Worm (Caenorhabditis elegans) whole organism, L3 larva: ENCODE data around the gene Y69A2AR.51.

Source experiments
- R02D3.7 ChIP-seq: fragments of 150-350 bp; optimal IDR thresholded peaks from 2 replicates; lab custom pipeline; 2014; ENCODE audit warnings: missing biosample characterization, missing genetic modification characterization
- ZK546.5 ChIP-seq: sonication (generic microtip); optimal IDR thresholded peaks from 2 replicates; lab custom pipeline; 2017; ENCODE audit warnings: missing biosample characterization, missing genetic modification characterization
- aly-2 ChIP-seq: fragments of 150-350 bp; optimal IDR thresholded peaks from 2 replicates; lab custom pipeline; 2014; ENCODE audit warnings: missing biosample characterization, missing genetic modification characterization
- ama-1 ChIP-seq: fragments of 150-350 bp; optimal IDR thresholded peaks from 2 replicates; lab custom pipeline; 2018
- ceh-16 ChIP-seq: sonication (generic microtip); optimal IDR thresholded peaks from 2 replicates; lab custom pipeline; 2017; ENCODE audit warnings: missing biosample characterization, missing genetic modification characterization
- ceh-82 ChIP-seq: fragments of 150-350 bp; optimal IDR thresholded peaks from 2 replicates; lab custom pipeline; 2014; ENCODE audit warnings: missing biosample characterization, missing genetic modification characterization
- daf-12 ChIP-seq: fragments of 150-350 bp; optimal IDR thresholded peaks from 2 replicates; lab custom pipeline; 2014; ENCODE audit warnings: missing biosample characterization, missing genetic modification reagents, missing genetic modification characterization
- egl-27 ChIP-seq: sonication (generic microtip); optimal IDR thresholded peaks from 4 replicates; lab custom pipeline; 2017; ENCODE audit warnings: missing biosample characterization, missing genetic modification reagents, missing genetic modification characterization
- egl-5 ChIP-seq: fragments of 150-350 bp; optimal IDR thresholded peaks from 2 replicates; lab custom pipeline; 2017; ENCODE audit warnings: missing biosample characterization, missing genetic modification reagents, missing genetic modification characterization, inconsistent platforms
- elt-2 ChIP-seq: sonication (generic microtip); optimal IDR thresholded peaks from 2 replicates; lab custom pipeline; 2016; ENCODE audit warnings: missing genetic modification reagents, mild to moderate bottlenecking, missing genetic modification characterization, missing compliant biosample characterization
- elt-3 ChIP-seq, 3 experiments: fragments of 150-350 bp in 1 of 3; sonication (generic microtip) in 2 of 3; optimal IDR thresholded peaks; 2 replicates in 2 of 3; 4 replicates in 1 of 3; lab custom pipeline; 2014 to 2017; ENCODE audit warnings: missing biosample characterization in 3 of 3, missing genetic modification characterization in 3 of 3
- eor-1 ChIP-seq, 2 experiments: fragments of 150-350 bp; optimal IDR thresholded peaks; 2 replicates each; lab custom pipeline; 2014 to 2018; ENCODE audit warnings: missing biosample characterization in 2 of 2, missing genetic modification characterization in 2 of 2
- fkh-10 ChIP-seq: sonication (generic microtip); optimal IDR thresholded peaks from 2 replicates; lab custom pipeline; 2017; ENCODE audit warnings: missing biosample characterization, missing genetic modification reagents, missing genetic modification characterization
- fkh-2 ChIP-seq: fragments of 150-350 bp; optimal IDR thresholded peaks from 2 replicates; lab custom pipeline; 2014; ENCODE audit warnings: missing biosample characterization, missing genetic modification reagents, missing genetic modification characterization
- fos-1 ChIP-seq: fragments of 150-350 bp; optimal IDR thresholded peaks from 2 replicates; lab custom pipeline; 2014; ENCODE audit warnings: missing biosample characterization, missing genetic modification characterization
- jun-1 ChIP-seq: fragments of 150-350 bp; optimal IDR thresholded peaks from 2 replicates; lab custom pipeline; 2014; ENCODE audit warnings: missing biosample characterization, missing genetic modification reagents, missing genetic modification characterization
- lin-15B ChIP-seq: fragments of 150-350 bp; optimal IDR thresholded peaks from 2 replicates; lab custom pipeline; 2014; ENCODE audit warnings: missing biosample characterization, missing genetic modification characterization
- lin-39 ChIP-seq: fragments of 150-350 bp; optimal IDR thresholded peaks from 2 replicates; lab custom pipeline; 2018; ENCODE audit warnings: missing biosample characterization, missing genetic modification reagents, missing genetic modification characterization
- lsy-12 ChIP-seq: sonication (generic microtip); optimal IDR thresholded peaks from 2 replicates; lab custom pipeline; 2016; ENCODE audit warnings: mild to moderate bottlenecking, missing genetic modification characterization, missing compliant biosample characterization
- mdl-1 ChIP-seq: fragments of 150-350 bp; optimal IDR thresholded peaks from 2 replicates; lab custom pipeline; 2014; ENCODE audit warnings: missing biosample characterization, missing genetic modification characterization
- mml-1 ChIP-seq: fragments of 150-350 bp; sonication (generic microtip); optimal IDR thresholded peaks from 3 replicates; lab custom pipeline; 2014; ENCODE audit warnings: missing biosample characterization, missing genetic modification characterization
- nfya-1 ChIP-seq: sonication (generic microtip); optimal IDR thresholded peaks from 2 replicates; lab custom pipeline; 2017; ENCODE audit warnings: missing genetic modification characterization, mild to moderate bottlenecking, missing compliant biosample characterization, antibody characterized with exemption, moderate library complexity; ENCODE audit not compliant: insufficient read depth
- nhr-12 ChIP-seq: fragments of 150-350 bp; optimal IDR thresholded peaks from 2 replicates; lab custom pipeline; 2014; ENCODE audit warnings: missing biosample characterization, missing genetic modification characterization
- nhr-23 ChIP-seq: fragments of 150-350 bp; optimal IDR thresholded peaks from 2 replicates; lab custom pipeline; 2014; ENCODE audit warnings: missing biosample characterization, missing genetic modification reagents, missing genetic modification characterization
- nhr-237 ChIP-seq: fragments of 150-350 bp; optimal IDR thresholded peaks from 2 replicates; lab custom pipeline; 2014; ENCODE audit warnings: missing biosample characterization, missing genetic modification characterization
- nhr-25 ChIP-seq: sonication (generic microtip); optimal IDR thresholded peaks from 2 replicates; lab custom pipeline; 2017; ENCODE audit warnings: missing biosample characterization, missing genetic modification characterization
- nhr-28 ChIP-seq: fragments of 150-350 bp; optimal IDR thresholded peaks from 2 replicates; lab custom pipeline; 2014; ENCODE audit warnings: missing biosample characterization, missing genetic modification characterization
- nhr-43 ChIP-seq: sonication (generic microtip); optimal IDR thresholded peaks from 2 replicates; lab custom pipeline; 2016; ENCODE audit warnings: mild to moderate bottlenecking, missing genetic modification characterization, missing compliant biosample characterization; ENCODE audit not compliant: poor library complexity, severe bottlenecking
- nhr-67 ChIP-seq: fragments of 150-350 bp; optimal IDR thresholded peaks from 2 replicates; lab custom pipeline; 2014; ENCODE audit warnings: missing biosample characterization, missing genetic modification characterization
- nhr-76 ChIP-seq: fragments of 150-350 bp; sonication (generic microtip); optimal IDR thresholded peaks from 5 replicates; lab custom pipeline; 2014; ENCODE audit warnings: missing biosample characterization, missing genetic modification characterization
- pha-4 ChIP-seq: fragments of 150-350 bp; optimal IDR thresholded peaks from 2 replicates; lab custom pipeline; 2014; ENCODE audit warnings: missing biosample characterization, missing genetic modification reagents, missing genetic modification characterization
- pqm-1 ChIP-seq: fragments of 150-350 bp; optimal IDR thresholded peaks from 2 replicates; lab custom pipeline; 2017; ENCODE audit warnings: missing biosample characterization, missing genetic modification characterization, inconsistent platforms
- sea-2 ChIP-seq: fragments of 150-350 bp; sonication (generic microtip); optimal IDR thresholded peaks from 4 replicates; lab custom pipeline; 2014; ENCODE audit warnings: missing biosample characterization, missing genetic modification reagents, missing genetic modification characterization
- tbx-2 ChIP-seq: sonication (generic microtip); optimal IDR thresholded peaks from 2 replicates; lab custom pipeline; 2016; ENCODE audit warnings: mild to moderate bottlenecking, missing genetic modification characterization, missing compliant biosample characterization
- unc-39 ChIP-seq: sonication (generic microtip); optimal IDR thresholded peaks from 4 replicates; lab custom pipeline; 2017; ENCODE audit warnings: missing biosample characterization, missing genetic modification characterization
- unc-62 ChIP-seq: fragments of 150-350 bp; sonication (generic microtip); optimal IDR thresholded peaks from 4 replicates; lab custom pipeline; 2014; ENCODE audit warnings: missing biosample characterization, missing genetic modification reagents, missing genetic modification characterization
- zag-1 ChIP-seq: fragments of 150-350 bp; optimal IDR thresholded peaks from 2 replicates; lab custom pipeline; 2014; ENCODE audit warnings: missing biosample characterization, missing genetic modification characterization
- ztf-11 ChIP-seq: fragments of 150-350 bp; optimal IDR thresholded peaks from 2 replicates; lab custom pipeline; 2014; ENCODE audit warnings: missing biosample characterization, missing genetic modification characterization
- ztf-4 ChIP-seq: fragments of 150-350 bp; optimal IDR thresholded peaks from 2 replicates; lab custom pipeline; 2014; ENCODE audit warnings: missing biosample characterization, missing genetic modification characterization

The Y69A2AR.51 gene

DNA sequence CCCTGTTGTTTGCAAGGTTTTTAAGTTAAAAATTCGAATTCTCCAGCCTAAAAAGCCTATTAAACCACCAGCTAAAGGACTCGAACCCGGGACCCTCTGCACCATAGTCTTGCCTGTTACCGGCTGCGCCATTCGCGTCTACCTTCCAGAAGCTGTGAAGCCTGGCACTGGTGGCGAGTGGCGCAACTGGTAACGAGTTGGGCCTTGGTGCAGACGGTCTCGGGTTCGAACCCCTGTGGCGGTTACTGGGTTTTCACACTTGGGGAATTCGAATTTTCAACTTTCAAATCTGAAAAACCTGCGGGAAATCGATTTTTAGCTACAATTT is 30.6 kb downstream of the Y69A2AR.51 start:
- TF ChIP-seq elt-3 (tag; optimal IDR thresholded peaks at IDR 0.05; lab: Kevin White, UChicago): no peak
- no peak for TF ChIP-seq elt-2 (tag; lab: Kevin White, UChicago)
- no peak for TF ChIP-seq fkh-2 (tag; lab: Kevin White, UChicago)
- TF ChIP-seq ztf-11: no peak
- TF ChIP-seq fkh-10: no peak
- TF ChIP-seq lin-15B: no peak
- no peak for TF ChIP-seq ceh-16 (tag; lab: Kevin White, UChicago)
- TF ChIP-seq nhr-23 (tag; lab: Kevin White, UChicago): no peak
- no peak for TF ChIP-seq R02D3.7 (tag; lab: Kevin White, UChicago)
- TF ChIP-seq, all 47 proteins: peak for 0

DNA sequence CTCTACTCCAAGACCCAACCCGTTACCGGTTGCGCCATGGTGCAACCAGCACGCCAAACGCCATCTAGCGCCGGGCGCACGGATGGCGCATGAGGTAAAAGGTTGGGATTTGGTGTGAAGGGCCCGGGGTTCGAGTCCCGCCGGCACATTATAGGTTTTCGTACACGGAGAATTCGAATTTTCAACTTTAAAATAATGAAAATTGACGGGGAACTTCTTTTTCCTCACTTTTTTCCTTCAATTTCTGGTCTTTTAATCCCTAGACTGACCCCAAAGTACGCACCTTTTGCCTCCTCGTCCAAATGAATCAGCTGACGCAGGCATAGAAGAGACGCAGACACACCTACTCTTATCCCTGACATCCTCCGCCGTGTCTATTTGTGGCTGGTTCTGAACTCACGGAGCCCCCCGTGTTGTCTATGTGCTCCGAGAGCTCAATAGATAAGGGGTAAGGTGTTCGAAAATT is 31.4 kb downstream of the Y69A2AR.51 start:
- TF ChIP-seq nhr-25 (peak; percentile 22), mdl-1 (tag; lab: Kevin White, UChicago) (no peak), daf-12 (tag; lab: Kevin White, UChicago) (no peak), nhr-76 (tag; lab: Kevin White, UChicago) (no peak), ceh-82 (no peak), nhr-67 (tag; lab: Kevin White, UChicago) (no peak), ZK546.5 (no peak), lin-15B (no peak), ztf-4 (tag; lab: Kevin White, UChicago) (no peak), pha-4 (peak; percentile 61), mml-1 (no peak), ztf-11 (no peak), egl-27 (tag; lab: Kevin White, UChicago) (no peak), nhr-23 (tag; lab: Kevin White, UChicago) (peak; percentile 11), tbx-2 (tag; lab: Kevin White, UChicago) (no peak), elt-3 (tag; optimal IDR thresholded peaks at IDR 0.05; lab: Kevin White, UChicago) (no peak), sea-2 (no peak), zag-1 (tag; lab: Kevin White, UChicago) (no peak), eor-1 (tag; optimal IDR thresholded peaks at IDR 0.05; lab: Kevin White, UChicago) (no peak), nfya-1 (tag; lab: Kevin White, UChicago) (peak; percentile 32), unc-39 (tag; lab: Kevin White, UChicago) (no peak), ama-1 (lab: Kevin White, UChicago) (peak; percentile 87), nhr-28 (no peak), unc-62 (GFP tag; lab: Kevin White, UChicago) (no peak), egl-5 (tag; lab: Kevin White, UChicago) (peak; percentile 43)

DNA sequence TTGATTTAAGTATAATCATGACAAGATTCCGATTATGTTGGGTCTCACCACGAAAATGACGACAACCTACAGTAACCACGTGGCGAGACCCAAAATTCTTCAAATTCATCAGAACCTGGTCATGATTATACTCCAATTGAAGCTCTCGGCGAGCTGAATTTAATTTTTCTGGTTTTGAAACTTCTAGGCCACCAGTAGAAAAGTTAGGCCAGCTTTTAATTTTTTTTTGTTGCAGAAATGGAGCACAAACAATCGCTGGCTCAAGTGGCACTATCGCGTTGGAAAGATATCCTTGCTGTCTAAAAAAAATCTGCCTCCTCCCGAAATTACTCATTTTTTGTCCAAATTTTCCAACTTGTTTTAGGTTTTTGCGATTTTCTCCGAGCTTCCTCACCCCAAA is 34.4 kb downstream of the Y69A2AR.51 start:
- no peak for TF ChIP-seq aly-2 (tag; lab: Kevin White, UChicago)
- no peak for TF ChIP-seq nhr-237 (tag; lab: Kevin White, UChicago)
- TF ChIP-seq sea-2: no peak
- no peak for TF ChIP-seq nhr-25
- TF ChIP-seq lin-39 (tag; lab: Kevin White, UChicago): no peak
- no peak for TF ChIP-seq fos-1 (tag; lab: Kevin White, UChicago)
- no peak for TF ChIP-seq elt-2 (tag; lab: Kevin White, UChicago)
- TF ChIP-seq nhr-12: no peak
- no peak for TF ChIP-seq mml-1
- TF ChIP-seq, all 47 proteins: peak for 0

DNA sequence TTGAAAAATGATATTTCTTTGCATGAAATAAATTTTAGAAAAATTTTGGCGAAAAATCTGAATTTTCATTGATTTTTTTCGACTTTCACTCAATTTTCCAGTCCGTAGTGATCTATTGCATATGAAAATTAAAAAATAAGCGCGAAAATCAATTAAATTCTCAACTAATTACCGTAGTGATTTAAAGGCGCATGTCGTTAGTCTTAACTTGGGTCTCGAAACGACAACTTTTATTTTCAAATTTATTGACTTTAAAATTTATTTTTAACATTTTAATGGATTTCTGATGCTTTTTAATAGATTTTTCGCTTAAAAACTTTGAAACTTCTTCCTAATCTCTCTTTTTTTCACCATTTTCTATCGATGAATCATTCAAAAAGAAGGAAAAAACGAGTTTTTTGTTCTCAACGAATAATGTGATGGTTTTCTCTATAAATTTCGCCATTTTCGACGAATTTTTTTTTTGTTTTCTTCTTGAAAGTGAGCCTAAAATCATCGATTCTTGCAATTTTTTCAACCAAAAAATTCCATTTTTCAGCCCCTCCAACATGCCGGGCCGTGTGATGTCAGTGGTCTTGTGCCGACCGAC is 35.4 kb downstream of the Y69A2AR.51 start, which contains the start of gene vamp-7:
Gene vamp-7, plus strand, starts transcription at position 539 of the 589 bp plus-strand sequence.
- TF ChIP-seq lsy-12: peak; percentile 31
- TF ChIP-seq unc-62 (GFP tag; lab: Kevin White, UChicago): no peak
- TF ChIP-seq pha-4: peak; percentile 18

DNA sequence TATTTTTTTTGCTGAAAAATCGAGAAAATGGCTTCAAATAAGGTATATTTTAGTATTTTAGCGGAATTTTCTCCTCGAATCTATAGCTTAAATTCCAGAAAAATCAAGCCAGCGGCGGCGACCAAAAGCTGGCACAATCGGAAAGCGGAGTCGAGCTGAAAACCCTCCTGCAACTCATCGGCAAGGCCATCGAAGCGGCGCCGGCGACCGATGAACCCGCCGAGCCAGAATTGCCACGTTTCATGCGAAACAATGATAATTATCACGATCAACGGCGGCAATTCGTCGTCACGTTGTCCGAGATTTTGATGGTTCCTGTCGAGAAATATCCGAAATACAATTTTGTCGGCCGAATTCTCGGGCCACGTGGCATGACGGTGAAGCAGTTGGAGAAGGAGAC is 38.2 kb downstream of the Y69A2AR.51 start, which contains the start of gene Y69A2AR.32:
Gene Y69A2AR.32, plus strand, starts transcription at position 28 of the 400 bp plus-strand sequence.
- no peak for TF ChIP-seq unc-39 (tag; lab: Kevin White, UChicago)
- no peak for TF ChIP-seq jun-1 (tag; lab: Kevin White, UChicago)
- TF ChIP-seq nhr-43: no peak
- TF ChIP-seq ztf-11: no peak
- no peak for TF ChIP-seq mml-1
- TF ChIP-seq pqm-1 (tag; lab: Kevin White, UChicago): no peak
- no peak for TF ChIP-seq R02D3.7 (tag; lab: Kevin White, UChicago)
- no peak for TF ChIP-seq lsy-12
- no peak for TF ChIP-seq nhr-67 (tag; lab: Kevin White, UChicago)
- TF ChIP-seq mdl-1 (tag; lab: Kevin White, UChicago): no peak
- TF ChIP-seq daf-12 (tag; lab: Kevin White, UChicago): no peak
- no peak for TF ChIP-seq nhr-25
- no peak for TF ChIP-seq nhr-237 (tag; lab: Kevin White, UChicago)
